Fruit fly (Drosophila melanogaster) whole organism, embryonic: ENCODE results near the gene CG6465.

ENCODE experiments used
- Ada2b ChIP-seq: fragments of 200-800 bp; sonication (Bioruptor generic); IDR thresholded peaks from 2 replicates; pipeline ENCODE4 v1.3.6; 2022; ENCODE audit warnings: missing biosample characterization, missing genetic modification characterization
- CG10267 ChIP-seq: fragments of 200-800 bp; sonication (Bioruptor generic); optimal IDR thresholded peaks from 2 replicates; lab custom pipeline; 2018; ENCODE audit warnings: missing biosample characterization, mild to moderate bottlenecking, missing genetic modification characterization, moderate library complexity
- CG11504 ChIP-seq: fragments of 200-800 bp; sonication (Bioruptor generic); optimal IDR thresholded peaks from 3 replicates; lab custom pipeline; 2019; ENCODE audit warnings: missing biosample characterization, mild to moderate bottlenecking, missing genetic modification characterization, moderate library complexity
- CG12391 ChIP-seq: fragments of 200-800 bp; sonication (Bioruptor generic); optimal IDR thresholded peaks from 3 replicates; lab custom pipeline; 2018; ENCODE audit warnings: missing biosample characterization, mild to moderate bottlenecking, missing genetic modification characterization, moderate library complexity
- CG13424 ChIP-seq: fragments of 200-800 bp; sonication (Bioruptor generic); optimal IDR thresholded peaks from 2 replicates; lab custom pipeline; 2019; ENCODE audit warnings: missing biosample characterization, mild to moderate bottlenecking, missing genetic modification characterization, moderate library complexity
- CG14965 ChIP-seq: fragments of 200-800 bp; sonication (Bioruptor generic); optimal IDR thresholded peaks from 2 replicates; lab custom pipeline; 2016; ENCODE audit warnings: missing biosample characterization, missing genetic modification characterization, borderline replicate concordance
- CG15696 ChIP-seq: fragments of 200-800 bp; sonication (Bioruptor generic); optimal IDR thresholded peaks from 2 replicates; lab custom pipeline; 2019; ENCODE audit warnings: missing biosample characterization, mild to moderate bottlenecking, missing genetic modification characterization, moderate library complexity
- CG17359 ChIP-seq: fragments of 200-800 bp; sonication (Bioruptor generic); optimal IDR thresholded peaks from 3 replicates; lab custom pipeline; 2018; ENCODE audit warnings: missing biosample characterization, mild to moderate bottlenecking, missing genetic modification characterization, moderate library complexity
- CG17361 ChIP-seq: fragments of 200-800 bp; sonication (Bioruptor generic); IDR thresholded peaks from 3 replicates; pipeline ENCODE4 v1.3.6; 2022; ENCODE audit warnings: missing biosample characterization, missing genetic modification characterization
- CG17612 ChIP-seq: fragments of 200-800 bp; sonication (Bioruptor generic); IDR thresholded peaks from 2 replicates; pipeline ENCODE4 v1.3.6; 2022; ENCODE audit warnings: missing biosample characterization, missing genetic modification characterization
- CG17802 ChIP-seq: fragments of 200-800 bp; sonication (Bioruptor generic); optimal IDR thresholded peaks from 2 replicates; lab custom pipeline; 2018; ENCODE audit warnings: missing biosample characterization, mild to moderate bottlenecking, missing genetic modification characterization, moderate library complexity
- CG2202 ChIP-seq: fragments of 200-800 bp; sonication (Bioruptor generic); optimal IDR thresholded peaks from 2 replicates; lab custom pipeline; 2018; ENCODE audit warnings: missing biosample characterization, mild to moderate bottlenecking, missing genetic modification characterization
- CG31441 ChIP-seq: fragments of 200-800 bp; sonication (Bioruptor generic); IDR thresholded peaks from 2 replicates; pipeline ENCODE4 v1.3.6; 2022; ENCODE audit warnings: missing biosample characterization, missing genetic modification characterization
- CG3407 ChIP-seq: fragments of 200-800 bp; sonication (Bioruptor generic); optimal IDR thresholded peaks from 2 replicates; lab custom pipeline; 2018; ENCODE audit warnings: missing biosample characterization, mild to moderate bottlenecking, missing genetic modification characterization
- CG4820 ChIP-seq: fragments of 200-800 bp; sonication (Bioruptor generic); optimal IDR thresholded peaks from 3 replicates; lab custom pipeline; 2016; ENCODE audit warnings: missing biosample characterization, missing genetic modification characterization
- CG7556 ChIP-seq: fragments of 200-800 bp; sonication (Bioruptor generic); optimal IDR thresholded peaks from 2 replicates; lab custom pipeline; 2017; ENCODE audit warnings: missing biosample characterization, mild to moderate bottlenecking, missing genetic modification characterization
- Chrac-16 ChIP-seq: fragments of 200-800 bp; sonication (Bioruptor generic); optimal IDR thresholded peaks from 3 replicates; lab custom pipeline; 2016; ENCODE audit warnings: missing biosample characterization, missing genetic modification characterization
- CkIIα-i1 ChIP-seq: fragments of 200-800 bp; sonication (Bioruptor generic); IDR thresholded peaks from 2 replicates; pipeline ENCODE4 v1.3.6; 2022; ENCODE audit warnings: missing biosample characterization, missing genetic modification characterization
- D19B ChIP-seq: fragments of 200-800 bp; sonication (Bioruptor generic); optimal IDR thresholded peaks from 2 replicates; lab custom pipeline; 2017; ENCODE audit warnings: missing biosample characterization, mild to moderate bottlenecking, missing genetic modification characterization
- Lim3 ChIP-seq: fragments of 200-800 bp; sonication (Bioruptor generic); IDR thresholded peaks from 2 replicates; pipeline ENCODE4 v1.3.6; 2022; ENCODE audit warnings: missing biosample characterization, missing genetic modification characterization
- Med ChIP-seq: fragments of 200-800 bp; sonication (Bioruptor generic); peaks from one replicate; lab custom pipeline; 2016; ENCODE audit warnings: missing biosample characterization, missing genetic modification characterization, mild to moderate bottlenecking, inconsistent platforms, moderate library complexity
- Oli ChIP-seq: fragments of 200-800 bp; sonication (Bioruptor generic); optimal IDR thresholded peaks from 2 replicates; lab custom pipeline; 2018; ENCODE audit warnings: missing biosample characterization, mild to moderate bottlenecking, missing genetic modification characterization, moderate library complexity
- Ptx1 ChIP-seq: fragments of 200-800 bp; sonication (Bioruptor generic); IDR thresholded peaks from 2 replicates; pipeline ENCODE4 v1.3.6; 2022; ENCODE audit warnings: missing biosample characterization, missing genetic modification characterization
- Sox100B ChIP-seq: fragments of 200-800 bp; sonication (Bioruptor generic); optimal IDR thresholded peaks from 3 replicates; lab custom pipeline; 2018; ENCODE audit warnings: missing biosample characterization, mild to moderate bottlenecking, missing genetic modification characterization
- Sox102F ChIP-seq: fragments of 200-800 bp; sonication (Bioruptor generic); optimal IDR thresholded peaks from 2 replicates; lab custom pipeline; 2018; ENCODE audit warnings: missing biosample characterization, mild to moderate bottlenecking, missing genetic modification characterization, moderate library complexity
- Xrp1 ChIP-seq: fragments of 200-800 bp; sonication (Bioruptor generic); IDR thresholded peaks from 2 replicates; pipeline ENCODE4 v1.3.6; 2022; ENCODE audit warnings: missing biosample characterization, missing genetic modification characterization
- ap ChIP-seq: fragments of 200-800 bp; sonication (Bioruptor generic); IDR thresholded peaks from 2 replicates; pipeline ENCODE4 v1.3.6; 2022; ENCODE audit warnings: missing biosample characterization, missing genetic modification characterization
- az2 ChIP-seq: fragments of 200-800 bp; sonication (Bioruptor generic); optimal IDR thresholded peaks from 3 replicates; lab custom pipeline; 2016; ENCODE audit warnings: missing biosample characterization, missing genetic modification characterization
- bsh ChIP-seq, 2 experiments: fragments of 200-800 bp; sonication (Bioruptor generic); optimal IDR thresholded peaks; 2 replicates each; lab custom pipeline; 2017 to 2018; ENCODE audit warnings: mild to moderate bottlenecking in 2 of 2, missing biosample characterization in 2 of 2, missing genetic modification characterization in 2 of 2, moderate library complexity in 1 of 2
- dan ChIP-seq: fragments of 200-800 bp; sonication (Bioruptor generic); IDR thresholded peaks from 2 replicates; pipeline ENCODE4 v1.3.6; 2022; ENCODE audit warnings: missing biosample characterization, missing genetic modification characterization
- danr ChIP-seq: fragments of 200-800 bp; sonication (Bioruptor generic); IDR thresholded peaks from 2 replicates; pipeline ENCODE4 v1.3.6; 2022; ENCODE audit warnings: missing biosample characterization, missing genetic modification characterization
- dmrt99B ChIP-seq: fragments of 200-800 bp; sonication (Bioruptor generic); optimal IDR thresholded peaks from 2 replicates; lab custom pipeline; 2018; ENCODE audit warnings: missing biosample characterization, mild to moderate bottlenecking, missing genetic modification characterization, moderate library complexity
- fru ChIP-seq: fragments of >200 bp; optimal IDR thresholded peaks from 2 replicates; lab custom pipeline; 2017
- gem ChIP-seq: fragments of 200-800 bp; sonication (Bioruptor generic); optimal IDR thresholded peaks from 2 replicates; lab custom pipeline; 2019; ENCODE audit warnings: missing biosample characterization, mild to moderate bottlenecking, missing genetic modification characterization, moderate library complexity
- grau ChIP-seq: fragments of 200-800 bp; optimal IDR thresholded peaks from 3 replicates; lab custom pipeline; 2019; ENCODE audit warnings: missing biosample characterization, mild to moderate bottlenecking, missing genetic modification characterization, moderate library complexity
- gsb-n ChIP-seq: fragments of 200-800 bp; sonication (Bioruptor generic); optimal IDR thresholded peaks from 3 replicates; lab custom pipeline; 2018; ENCODE audit warnings: missing biosample characterization, mild to moderate bottlenecking, missing genetic modification characterization
- nmo ChIP-seq: fragments of 200-800 bp; sonication (Bioruptor generic); optimal IDR thresholded peaks from 2 replicates; lab custom pipeline; 2018; ENCODE audit warnings: missing biosample characterization, mild to moderate bottlenecking, missing genetic modification characterization, moderate library complexity
- p53 ChIP-seq: fragments of 200-800 bp; sonication (Bioruptor generic); optimal IDR thresholded peaks from 2 replicates; lab custom pipeline; 2016; ENCODE audit warnings: missing biosample characterization, missing genetic modification characterization
- row ChIP-seq: fragments of 200-800 bp; sonication (Bioruptor generic); IDR thresholded peaks from 3 replicates; pipeline ENCODE4 v1.3.6; 2022; ENCODE audit warnings: missing biosample characterization, missing genetic modification characterization
- sd ChIP-seq: fragments of 200-800 bp; sonication (Bioruptor generic); optimal IDR thresholded peaks from 3 replicates; lab custom pipeline; 2018; ENCODE audit warnings: missing biosample characterization, mild to moderate bottlenecking, missing genetic modification characterization, moderate library complexity
- sens ChIP-seq: fragments of 200-800 bp; sonication (Bioruptor generic); peaks from one replicate; lab custom pipeline; 2016; ENCODE audit warnings: missing biosample characterization, missing genetic modification characterization
- so ChIP-seq: fragments of 200-800 bp; sonication (Bioruptor generic); IDR thresholded peaks from 3 replicates; pipeline ENCODE4 v1.3.6; 2022; ENCODE audit warnings: missing biosample characterization, missing genetic modification characterization
- unpg ChIP-seq: fragments of 200-800 bp; sonication (Bioruptor generic); optimal IDR thresholded peaks from 3 replicates; lab custom pipeline; 2018; ENCODE audit warnings: missing biosample characterization, mild to moderate bottlenecking, missing genetic modification characterization, moderate library complexity
- vnd ChIP-seq: fragments of 200-800 bp; sonication (Bioruptor generic); IDR thresholded peaks from 3 replicates; pipeline ENCODE4 v1.3.6; 2022; ENCODE audit warnings: missing biosample characterization, missing genetic modification characterization; ENCODE audit not compliant: partially characterized antibody
- zen ChIP-seq: fragments of 200-800 bp; sonication (Bioruptor generic); optimal IDR thresholded peaks from 3 replicates; lab custom pipeline; 2018; ENCODE audit warnings: missing biosample characterization, mild to moderate bottlenecking, missing genetic modification characterization, moderate library complexity
- zf30C ChIP-seq: fragments of 200-800 bp; sonication (Bioruptor generic); optimal IDR thresholded peaks from 3 replicates; lab custom pipeline; 2018; ENCODE audit warnings: missing biosample characterization, mild to moderate bottlenecking, missing genetic modification characterization

The CG6465 gene

DNA sequence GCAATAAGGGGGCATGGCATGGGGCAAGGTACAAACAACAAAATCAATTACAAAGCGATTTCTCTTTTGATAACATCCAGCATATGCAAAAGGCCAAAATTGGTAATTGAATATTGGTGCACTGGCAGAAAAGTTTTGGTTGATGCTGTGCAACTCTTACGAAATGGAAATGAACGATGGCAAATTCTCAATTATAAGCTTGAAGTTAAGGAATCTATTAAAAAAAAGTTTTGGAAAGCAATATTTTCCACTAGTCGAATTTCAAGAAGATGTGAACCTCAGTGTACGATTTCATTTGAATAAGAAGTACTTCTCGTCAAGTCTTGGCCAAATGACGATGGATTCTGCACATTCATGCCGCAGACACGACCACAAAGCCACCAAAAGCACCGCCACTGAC lies 21.1 kb downstream of the CG6465 start (continued):
- TF ChIP-seq zen (tag; lab: Kevin White, UChicago) (no peak), dan (GFP tag; lab: Robert Waterston, UW) (no peak), Lim3 (GFP tag; lab: Robert Waterston, UW) (no peak), CG17359 (tag; lab: Kevin White, UChicago) (no peak)

- no peak for TF ChIP-seq Ada2b (GFP tag; lab: Robert Waterston, UW)
- TF ChIP-seq Med = peak; percentile 22
- no peak for TF ChIP-seq CG11504
Measured at dm6 chr3R:10654642-10655041, 22.4 kb downstream of the CG6465 start.

- peak; percentile 87 for TF ChIP-seq sens (GFP tag; lab: Kevin White, UChicago)
- TF ChIP-seq sd (tag; lab: Kevin White, UChicago) = no peak
- peak; percentile 23 for TF ChIP-seq CG4820 (GFP tag; lab: Kevin White, UChicago)
- TF ChIP-seq Xrp1 (GFP tag; lab: Robert Waterston, UW) = peak; percentile 71
- TF ChIP-seq ap = no peak
- TF ChIP-seq CG10267 (tag; lab: Kevin White, UChicago) = peak; percentile 41
- TF ChIP-seq CG13424 (tag; lab: Kevin White, UChicago) = peak; percentile 20
- peak; percentile 47; the same call in 1 of the 2 replicates for TF ChIP-seq CG31441
- peak; percentile 42 for TF ChIP-seq CG12391
- TF ChIP-seq Med = peak; percentile 17
- no peak for TF ChIP-seq vnd (GFP tag; lab: Robert Waterston, UW)
- TF ChIP-seq CG15696 (tag; lab: Kevin White, UChicago) = peak; percentile 54
- TF ChIP-seq gem = peak; percentile 58
- peak; percentile 1 for TF ChIP-seq Oli (tag; lab: Kevin White, UChicago)
- peak; percentile 45; the same call in 1 of the 3 replicates for TF ChIP-seq CG17361 (GFP tag; lab: Robert Waterston, UW)
- TF ChIP-seq Sox100B (GFP tag; lab: Kevin White, UChicago) = peak; percentile 11
- peak; percentile 14 for TF ChIP-seq grau (tag; lab: Kevin White, UChicago)
- TF ChIP-seq so (GFP tag; lab: Robert Waterston, UW) = 0 out of 3 replicates have a peak, but pooled peaks have one; percentile 28
- peak; percentile 30 for TF ChIP-seq az2
- TF ChIP-seq CG17612 (GFP tag; lab: Robert Waterston, UW) = no peak
- peak; percentile 14 for TF ChIP-seq CG7556 (GFP tag; lab: Kevin White, UChicago)
- TF ChIP-seq CkIIα-i1 = no peak
- TF ChIP-seq Sox102F = peak; percentile 14
- TF ChIP-seq CG3407 = no peak
- TF ChIP-seq danr (GFP tag; lab: Robert Waterston, UW) = no peak
- no peak for TF ChIP-seq D19B
- TF ChIP-seq row (GFP tag; lab: Robert Waterston, UW) = peak; percentile 36; the same call in 1 of the 3 replicates
- peak; percentile 35 for TF ChIP-seq dmrt99B (tag; lab: Kevin White, UChicago)
- peak; percentile 52 for TF ChIP-seq unpg (GFP tag; lab: Kevin White, UChicago)
- peak; percentile 13 for TF ChIP-seq CG2202
- peak; percentile 24 for TF ChIP-seq nmo (GFP tag; lab: Kevin White, UChicago)
- TF ChIP-seq bsh (GFP tag; optimal IDR thresholded peaks at IDR 0.05; lab: Kevin White, UChicago) = peak in 1 of 2 experiments; percentile 59
- TF ChIP-seq zf30C = peak; percentile 70
- TF ChIP-seq Ptx1 (GFP tag; lab: Robert Waterston, UW) = 0 out of 2 replicates have a peak, but pooled peaks have one; percentile 9
- no peak for TF ChIP-seq CG14965
- TF ChIP-seq gsb-n (tag; lab: Kevin White, UChicago) = peak; percentile 30
- peak; percentile 40 for TF ChIP-seq CG11504
- TF ChIP-seq CG17802 (tag; lab: Kevin White, UChicago) = peak; percentile 10
- peak; percentile 18 for TF ChIP-seq Chrac-16
- no peak for TF ChIP-seq p53
- no peak for TF ChIP-seq fru (lab: Kevin White, UChicago)
Measured at dm6 chr3R:10650641-10651318, 26.3 kb downstream of the CG6465 start.
